Worm (Caenorhabditis elegans) whole organism, L4 larva: ENCODE results near the gene perm-3.
A peak's percentile ranks its signal among the peaks of the same experiment; 100 is the strongest.

Source experiments
- F10B5.3 ChIP-seq: sonication (generic microtip); optimal IDR thresholded peaks from 2 replicates; lab custom pipeline; 2016; ENCODE audit warnings: mild to moderate bottlenecking, missing genetic modification characterization, missing compliant biosample characterization
- R02D3.7 ChIP-seq: fragments of 150-350 bp; sonication (generic microtip); optimal IDR thresholded peaks from 3 replicates; lab custom pipeline; 2014; ENCODE audit warnings: missing biosample characterization, missing genetic modification characterization
- T20F7.1 ChIP-seq: fragments of 200-800 bp; sonication (Bioruptor generic); optimal IDR thresholded peaks from 2 replicates; lab custom pipeline; 2018; ENCODE audit warnings: mild to moderate bottlenecking, missing genetic modification characterization, missing compliant biosample characterization
- T26A8.4 ChIP-seq: fragments of 200-800 bp; sonication (Bioruptor generic); IDR thresholded peaks from 2 replicates; pipeline ENCODE4 v1.3.6; 2022; ENCODE audit warnings: missing genetic modification characterization, missing compliant biosample characterization
- ZK337.2 ChIP-seq: fragments of 200-800 bp; sonication (Bioruptor generic); IDR thresholded peaks from 2 replicates; pipeline ENCODE4 v1.3.6; 2022; ENCODE audit warnings: missing genetic modification reagents, missing genetic modification characterization, missing compliant biosample characterization
- ZK546.5 ChIP-seq, 2 experiments: sonication (generic microtip); optimal IDR thresholded peaks; 2 replicates each; lab custom pipeline; 2017; ENCODE audit warnings: missing biosample characterization in 2 of 2, missing genetic modification characterization in 2 of 2
- aha-1 ChIP-seq: fragments of 150-350 bp; peaks from one replicate; lab custom pipeline; 2014; ENCODE audit warnings: missing biosample characterization, missing genetic modification characterization
- aly-2 ChIP-seq: sonication (generic microtip); optimal IDR thresholded peaks from 2 replicates; lab custom pipeline; 2018; ENCODE audit warnings: missing biosample characterization, missing genetic modification characterization
- ceh-32 ChIP-seq: sonication (generic microtip); optimal IDR thresholded peaks from 2 replicates; lab custom pipeline; 2016; ENCODE audit warnings: mild to moderate bottlenecking, missing genetic modification characterization, missing compliant biosample characterization; ENCODE audit not compliant: poor library complexity
- ceh-44 ChIP-seq: fragments of 200-800 bp; sonication (Bioruptor generic); IDR thresholded peaks from 2 replicates; pipeline ENCODE4 v1.3.6; 2022; ENCODE audit warnings: missing genetic modification reagents, missing genetic modification characterization, missing compliant biosample characterization
- ces-1 ChIP-seq: fragments of 150-350 bp; sonication (generic microtip); optimal IDR thresholded peaks from 4 replicates; lab custom pipeline; 2014; ENCODE audit warnings: missing biosample characterization, missing genetic modification reagents, missing genetic modification characterization
- cey-2 ChIP-seq: sonication (generic microtip); optimal IDR thresholded peaks from 3 replicates; lab custom pipeline; 2017; ENCODE audit warnings: missing genetic modification characterization, mild to moderate bottlenecking, missing compliant biosample characterization, antibody characterized with exemption, borderline replicate concordance; ENCODE audit not compliant: insufficient read depth
- daf-12 ChIP-seq: fragments of 150-350 bp; optimal IDR thresholded peaks from 2 replicates; lab custom pipeline; 2014; ENCODE audit warnings: missing biosample characterization, missing genetic modification reagents, missing genetic modification characterization
- daf-16 ChIP-seq, 3 experiments: sonication (generic microtip); optimal IDR thresholded peaks; 2 replicates each; lab custom pipeline; 2016 to 2017; ENCODE audit warnings: missing genetic modification characterization in 3 of 3, missing genetic modification reagents in 3 of 3, mild to moderate bottlenecking in 2 of 3, missing compliant biosample characterization in 2 of 3, missing biosample characterization in 1 of 3, moderate library complexity in 1 of 3
- dmd-6 ChIP-seq: fragments of 200-800 bp; sonication (Bioruptor generic); IDR thresholded peaks from 2 replicates; pipeline ENCODE4 v1.3.6; 2022; ENCODE audit warnings: missing genetic modification reagents, missing genetic modification characterization, missing compliant biosample characterization
- dmd-9 ChIP-seq: fragments of 200-800 bp; sonication (Bioruptor generic); IDR thresholded peaks from 2 replicates; pipeline ENCODE4 v1.3.6; 2022; ENCODE audit warnings: missing genetic modification reagents, missing genetic modification characterization, missing compliant biosample characterization
- dpl-1 ChIP-seq: fragments of 150-350 bp; optimal IDR thresholded peaks from 2 replicates; lab custom pipeline; 2014; ENCODE audit warnings: missing biosample characterization, missing genetic modification reagents, missing genetic modification characterization
- dve-1 ChIP-seq: sonication (generic microtip); optimal IDR thresholded peaks from 2 replicates; lab custom pipeline; 2017; ENCODE audit warnings: antibody characterized with exemption, mild to moderate bottlenecking, missing genetic modification characterization, missing compliant biosample characterization; ENCODE audit not compliant: insufficient read depth
- hif-1 ChIP-seq, 2 experiments: sonication (generic microtip); optimal IDR thresholded peaks; 2 replicates each; lab custom pipeline; 2016 to 2017; ENCODE audit warnings: missing compliant biosample characterization in 2 of 2, missing genetic modification characterization in 2 of 2, missing genetic modification reagents in 2 of 2, missing genotype in 2 of 2, mild to moderate bottlenecking in 1 of 2
- hlh-30 ChIP-seq: sonication (generic microtip); optimal IDR thresholded peaks from 2 replicates; lab custom pipeline; 2017; ENCODE audit warnings: antibody characterized with exemption, mild to moderate bottlenecking, missing genetic modification characterization, missing compliant biosample characterization; ENCODE audit not compliant: insufficient read depth
- hmg-1.1 ChIP-seq: fragments of 200-800 bp; sonication (Bioruptor generic); IDR thresholded peaks from 2 replicates; pipeline ENCODE4 v1.3.6; 2022; ENCODE audit warnings: missing genetic modification reagents, missing genetic modification characterization, missing compliant biosample characterization
- jun-1 ChIP-seq: fragments of 150-350 bp; optimal IDR thresholded peaks from 2 replicates; lab custom pipeline; 2014; ENCODE audit warnings: missing biosample characterization, missing genetic modification reagents, missing genetic modification characterization
- lin-13 ChIP-seq: fragments of 150-350 bp; optimal IDR thresholded peaks from 2 replicates; lab custom pipeline; 2014; ENCODE audit warnings: missing biosample characterization, missing genetic modification reagents, missing genetic modification characterization
- lin-15B ChIP-seq: fragments of 150-350 bp; sonication (generic microtip); optimal IDR thresholded peaks from 3 replicates; lab custom pipeline; 2014; ENCODE audit warnings: missing biosample characterization, missing genetic modification characterization
- lin-29 ChIP-seq: fragments of 200-800 bp; sonication (Bioruptor generic); IDR thresholded peaks from 2 replicates; pipeline ENCODE4 v1.3.6; 2022; ENCODE audit warnings: missing genetic modification reagents, missing genetic modification characterization, missing compliant biosample characterization
- madf-5 ChIP-seq, 2 experiments: fragments of 200-800 bp; sonication (Bioruptor generic); IDR thresholded peaks; 2 replicates each; pipeline ENCODE4 v1.3.6; 2022; ENCODE audit warnings: missing compliant biosample characterization in 2 of 2, missing genetic modification characterization in 2 of 2
- madf-9 ChIP-seq: fragments of 200-800 bp; sonication (Bioruptor generic); conservative IDR thresholded peaks from 2 replicates; pipeline ENCODE4 v1.3.6; 2022; ENCODE audit warnings: missing genetic modification reagents, missing genetic modification characterization, missing compliant biosample characterization
- mdl-1 ChIP-seq, 2 experiments: fragments of 150-350 bp in 1 of 2; sonication (generic microtip) in 1 of 2; optimal IDR thresholded peaks; 2 replicates each; lab custom pipeline; 2014 to 2017; ENCODE audit warnings: missing biosample characterization in 2 of 2, missing genetic modification characterization in 2 of 2
- mdt-29 ChIP-seq: fragments of 200-800 bp; sonication (Bioruptor generic); IDR thresholded peaks from 2 replicates; pipeline ENCODE4 v1.3.6; 2022; ENCODE audit warnings: missing genetic modification reagents, missing genetic modification characterization, missing compliant biosample characterization
- mep-1 ChIP-seq: fragments of 150-350 bp; sonication (generic microtip); optimal IDR thresholded peaks from 3 replicates; lab custom pipeline; 2014; ENCODE audit warnings: missing biosample characterization, missing genetic modification characterization
- mes-2 ChIP-seq: sonication (generic microtip); optimal IDR thresholded peaks from 2 replicates; lab custom pipeline; 2016; ENCODE audit warnings: missing genotype, mild to moderate bottlenecking, missing genetic modification characterization, missing compliant biosample characterization; ENCODE audit not compliant: poor library complexity, severe bottlenecking
- mxl-2 ChIP-seq: fragments of 200-800 bp; sonication (Bioruptor generic); conservative IDR thresholded peaks from 2 replicates; pipeline ENCODE4 v1.3.6; 2022; ENCODE audit warnings: missing genetic modification reagents, missing genetic modification characterization, missing compliant biosample characterization
- mxl-3 ChIP-seq: fragments of 200-800 bp; sonication (Bioruptor generic); optimal IDR thresholded peaks from 2 replicates; lab custom pipeline; 2018; ENCODE audit warnings: mild to moderate bottlenecking, missing genetic modification characterization, missing compliant biosample characterization
- nhr-102 ChIP-seq: sonication (generic microtip); optimal IDR thresholded peaks from 2 replicates; lab custom pipeline; 2016; ENCODE audit warnings: mild to moderate bottlenecking, missing genetic modification characterization, moderate library complexity, missing compliant biosample characterization
- nhr-111 ChIP-seq: fragments of 200-800 bp; sonication (Bioruptor generic); optimal IDR thresholded peaks from 2 replicates; lab custom pipeline; 2018; ENCODE audit warnings: mild to moderate bottlenecking, missing genetic modification characterization, missing compliant biosample characterization
- nhr-28 ChIP-seq: fragments of 150-350 bp; optimal IDR thresholded peaks from 2 replicates; lab custom pipeline; 2014; ENCODE audit warnings: missing biosample characterization, missing genetic modification characterization
- nhr-6 ChIP-seq: fragments of 150-350 bp; optimal IDR thresholded peaks from 2 replicates; lab custom pipeline; 2014; ENCODE audit warnings: missing biosample characterization, missing genetic modification characterization
- nhr-76 ChIP-seq: fragments of 150-350 bp; optimal IDR thresholded peaks from 2 replicates; lab custom pipeline; 2014; ENCODE audit warnings: missing biosample characterization, missing genetic modification characterization
- pha-4 ChIP-seq, 2 experiments: fragments of 150-350 bp in 1 of 2; fragments of 200-800 bp in 1 of 2; sonication (Bioruptor generic) in 1 of 2; IDR thresholded peaks in 1 of 2; optimal IDR thresholded peaks in 1 of 2; 2 replicates each; pipeline versions ENCODE4 v1.3.6 to Lab custom; 2014 to 2022; ENCODE audit warnings: missing genetic modification characterization in 2 of 2, missing genetic modification reagents in 2 of 2, missing biosample characterization in 1 of 2, missing compliant biosample characterization in 1 of 2
- snpc-1.2 ChIP-seq: fragments of 200-800 bp; sonication (Bioruptor generic); IDR thresholded peaks from 2 replicates; pipeline ENCODE4 v1.3.6; 2022; ENCODE audit warnings: missing genetic modification reagents, missing genetic modification characterization, missing compliant biosample characterization
- tag-97 ChIP-seq: fragments of 200-800 bp; sonication (Bioruptor generic); IDR thresholded peaks from 2 replicates; pipeline ENCODE4 v1.3.6; 2022; ENCODE audit warnings: missing genetic modification characterization, missing compliant biosample characterization
- tra-1 ChIP-seq: fragments of 200-800 bp; sonication (Bioruptor generic); IDR thresholded peaks from 2 replicates; pipeline ENCODE4 v1.3.6; 2022; ENCODE audit warnings: missing genetic modification reagents, missing genetic modification characterization, missing compliant biosample characterization
- unc-130 ChIP-seq: sonication (generic microtip); optimal IDR thresholded peaks from 2 replicates; lab custom pipeline; 2016; ENCODE audit warnings: missing genetic modification reagents, missing genetic modification characterization, missing compliant biosample characterization
- unc-62 ChIP-seq, 3 experiments: fragments of 150-350 bp in 1 of 3; sonication (generic microtip); optimal IDR thresholded peaks in 2 of 3; peaks in 1 of 3; 1 replicate in 1 of 3; 2 replicates in 2 of 3; lab custom pipeline; 2014 to 2017; ENCODE audit warnings: missing biosample characterization in 3 of 3, missing genetic modification characterization in 3 of 3, missing genetic modification reagents in 3 of 3, missing genotype in 1 of 3
- vab-7 ChIP-seq: fragments of 200-800 bp; sonication (Bioruptor generic); IDR thresholded peaks from 2 replicates; pipeline ENCODE4 v1.3.6; 2022; ENCODE audit warnings: missing genetic modification reagents, missing genetic modification characterization, missing compliant biosample characterization
- zag-1 ChIP-seq: fragments of 150-350 bp; optimal IDR thresholded peaks from 2 replicates; lab custom pipeline; 2014; ENCODE audit warnings: missing biosample characterization, missing genetic modification characterization
- zfp-3 ChIP-seq: fragments of 200-800 bp; sonication (Bioruptor generic); conservative IDR thresholded peaks from 2 replicates; pipeline ENCODE4 v1.3.6; 2022; ENCODE audit warnings: missing genetic modification reagents, missing genetic modification characterization, missing compliant biosample characterization
- zip-2 ChIP-seq: fragments of 150-350 bp; optimal IDR thresholded peaks from 2 replicates; lab custom pipeline; 2014; ENCODE audit warnings: missing biosample characterization, missing genetic modification characterization

perm-3 gene

DNA sequence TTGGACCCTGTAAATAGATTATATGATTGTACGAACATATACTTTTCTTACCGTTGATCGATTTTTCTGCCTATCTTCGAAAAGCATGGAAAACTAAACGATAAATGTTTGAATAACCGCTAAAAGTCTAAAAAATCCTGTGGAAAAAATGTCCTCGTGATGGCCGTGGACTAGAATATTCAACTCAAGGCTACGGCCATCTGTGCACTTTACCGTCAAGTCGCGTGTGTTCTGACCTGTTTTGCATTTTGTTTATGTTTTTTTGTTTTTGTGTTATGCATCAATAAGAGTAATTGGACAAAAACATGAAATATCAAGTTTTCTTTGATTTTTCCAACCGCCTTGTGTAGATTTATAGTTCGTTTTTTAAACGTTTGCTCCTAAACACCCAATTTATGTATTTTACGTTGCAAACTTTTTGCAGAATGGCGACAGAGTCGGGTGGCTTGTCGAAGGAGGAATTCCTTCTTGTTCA, 30.4 kb downstream of the perm-3 start, which contains the start of the genes hda-6 and F41H10.4:
TSS of gene hda-6 (minus strand) at position 172 of the 475 bp plus-strand sequence.
TSS of gene F41H10.4 (plus strand) at position 425 of the 475 bp plus-strand sequence.
- TF ChIP-seq ZK546.5 (tag; optimal IDR thresholded peaks at IDR 0.05; lab: Kevin White, UChicago) (no peak), cey-2 (tag; lab: Kevin White, UChicago) (no peak), mxl-3 (GFP tag; lab: Kevin White, UChicago) (peak; percentile 68), ceh-32 (tag; lab: Kevin White, UChicago) (no peak), hmg-1.1 (GFP tag; lab: Robert Waterston, UW) (no peak), dmd-9 (GFP tag; lab: Robert Waterston, UW) (peak; percentile 73; the same call in 1 of the 2 replicates), zag-1 (tag; lab: Kevin White, UChicago) (no peak), madf-9 (GFP tag; lab: Robert Waterston, UW) (0 out of 2 replicates have a peak, but pooled peaks have one; percentile 38), T26A8.4 (GFP tag; lab: Robert Waterston, UW) (peak; percentile 38; the same call in 1 of the 2 replicates), tra-1 (GFP tag; lab: Robert Waterston, UW) (no peak), nhr-102 (tag; lab: Kevin White, UChicago) (peak; percentile 9), zfp-3 (GFP tag; lab: Robert Waterston, UW) (no peak), nhr-111 (GFP tag; lab: Kevin White, UChicago) (no peak), aly-2 (tag; lab: Kevin White, UChicago) (no peak), madf-5 (GFP tag; IDR thresholded peaks at IDR 0.05; lab: Robert Waterston, UW) (no peak), T20F7.1 (GFP tag; lab: Kevin White, UChicago) (no peak), mxl-2 (GFP tag; lab: Robert Waterston, UW) (no peak), ceh-44 (no peak), hlh-30 (tag; lab: Kevin White, UChicago) (peak; percentile 96), lin-29 (GFP tag; lab: Robert Waterston, UW) (no peak), jun-1 (no peak), snpc-1.2 (GFP tag; lab: Robert Waterston, UW) (peak; percentile 67; the same call in 1 of the 2 replicates), R02D3.7 (no peak), vab-7 (GFP tag; lab: Robert Waterston, UW) (no peak), daf-16 (GFP tag; optimal IDR thresholded peaks at IDR 0.05; lab: Kevin White, UChicago) (peak in 1 of 2 experiments; percentile 83), daf-16 (tag; optimal IDR thresholded peaks at IDR 0.05; lab: Kevin White, UChicago) (peak; percentile 71), aha-1 (peak; percentile 22), pha-4 (GFP tag; IDR thresholded peaks at IDR 0.05; lab: Robert Waterston, UW) (no peak), pha-4 (tag; optimal IDR thresholded peaks at IDR 0.05; lab: Kevin White, UChicago) (peak; percentile 81), daf-12 (tag; lab: Kevin White, UChicago) (no peak), lin-15B (tag; lab: Kevin White, UChicago) (peak; percentile 41), mdl-1 (tag; optimal IDR thresholded peaks at IDR 0.05; lab: Kevin White, UChicago) (peak in 1 of 2 experiments; percentile 36), mes-2 (tag; lab: Kevin White, UChicago) (peak; percentile 97), nhr-6 (peak; percentile 66), F10B5.3 (tag; lab: Kevin White, UChicago) (no peak), nhr-76 (tag; lab: Kevin White, UChicago) (no peak), ces-1 (GFP tag; lab: Kevin White, UChicago) (no peak), dmd-6 (peak; percentile 35), lin-13 (GFP tag; lab: Kevin White, UChicago) (peak; percentile 14), dve-1 (tag; lab: Kevin White, UChicago) (peak; percentile 69), mdt-29 (GFP tag; lab: Robert Waterston, UW) (no peak), unc-62 (GFP tag; optimal IDR thresholded peaks at IDR 0.05 in 1 of 2; lab: Kevin White, UChicago) (peak in 1 of 2 experiments; percentile 81), unc-62 (tag; optimal IDR thresholded peaks at IDR 0.05; lab: Kevin White, UChicago) (no peak), hif-1 (tag; optimal IDR thresholded peaks at IDR 0.05; lab: Kevin White, UChicago) (peak in 1 of 2 experiments; percentile 78), mep-1 (tag; lab: Kevin White, UChicago) (peak; percentile 77), dpl-1 (GFP tag; lab: Kevin White, UChicago) (peak; percentile 89), unc-130 (GFP tag; lab: Kevin White, UChicago) (peak; percentile 85), tag-97 (GFP tag; lab: Robert Waterston, UW) (no peak), ZK337.2 (GFP tag; lab: Robert Waterston, UW) (peak; percentile 40; the same call in 1 of the 2 replicates), zip-2 (tag; lab: Kevin White, UChicago) (no peak), nhr-28 (tag; lab: Kevin White, UChicago) (peak; percentile 20)
